Worm (Caenorhabditis elegans) whole organism, L2 larva: ENCODE measurements around the gene clp-9.

Experiments used
- ZK546.5 ChIP-seq: sonication (generic microtip); optimal IDR thresholded peaks from 2 replicates; lab custom pipeline; 2017; ENCODE audit warnings: missing biosample characterization, missing genetic modification characterization
- alr-1 ChIP-seq: fragments of 150-350 bp; optimal IDR thresholded peaks from 2 replicates; lab custom pipeline; 2014; ENCODE audit warnings: missing biosample characterization, missing genetic modification characterization
- ama-1 ChIP-seq: fragments of 150-350 bp; optimal IDR thresholded peaks from 2 replicates; lab custom pipeline; 2018; ENCODE audit warnings: inconsistent platforms
- lin-39 ChIP-seq: fragments of 150-350 bp; optimal IDR thresholded peaks from 2 replicates; lab custom pipeline; 2014; ENCODE audit warnings: missing biosample characterization, missing genetic modification reagents, missing genetic modification characterization
- nhr-77 ChIP-seq: fragments of 150-350 bp; optimal IDR thresholded peaks from 2 replicates; lab custom pipeline; 2014; ENCODE audit warnings: missing biosample characterization, missing genetic modification characterization
- skn-1 ChIP-seq: sonication (generic microtip); optimal IDR thresholded peaks from 2 replicates; lab custom pipeline; 2017; ENCODE audit warnings: missing biosample characterization, missing genetic modification characterization
- sma-3 ChIP-seq: sonication (generic microtip); optimal IDR thresholded peaks from 2 replicates; lab custom pipeline; 2016; ENCODE audit warnings: missing genetic modification reagents, missing genetic modification characterization, missing compliant biosample characterization
- snpc-4 ChIP-seq: fragments of 150-350 bp; optimal IDR thresholded peaks from 2 replicates; lab custom pipeline; 2014; ENCODE audit warnings: missing biosample characterization, missing genetic modification characterization

DNA sequence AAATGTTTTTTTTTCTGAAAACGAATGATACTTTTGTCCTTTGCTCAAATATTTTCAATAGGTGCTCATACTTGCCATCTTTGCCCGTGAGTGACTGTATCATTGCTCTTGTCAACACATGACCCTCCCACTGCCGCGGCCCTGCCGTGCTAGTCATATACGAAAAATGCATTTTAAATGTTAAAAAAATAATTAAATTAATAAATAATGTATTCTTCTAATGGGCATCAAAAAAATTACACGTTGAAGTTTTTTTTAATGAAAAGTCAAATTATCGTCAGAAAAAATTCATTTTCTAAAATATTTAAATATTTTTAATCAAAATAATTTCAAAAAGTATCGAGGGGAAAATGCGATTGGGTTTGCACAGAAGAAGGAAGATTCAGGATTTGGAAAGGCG, 36.7 kb upstream of the clp-9 start, which contains the start of gene C50H2.7:
- no peak for TF ChIP-seq lin-39 (tag; lab: Kevin White, UChicago)
- TF ChIP-seq ZK546.5 (tag; lab: Kevin White, UChicago) = no peak
- no peak for TF ChIP-seq ama-1 (lab: Kevin White, UChicago)
- TF ChIP-seq alr-1 = no peak
- TF ChIP-seq nhr-77 = no peak
- TF ChIP-seq sma-3 = no peak
- TF ChIP-seq snpc-4 (tag; lab: Kevin White, UChicago) = no peak
- TF ChIP-seq skn-1 (tag; lab: Kevin White, UChicago) = no peak
